Worm (Caenorhabditis elegans) whole organism, early embryonic: Measurements from ENCODE around the gene bgnt-1.5.

ENCODE experiments used
- B0310.2 ChIP-seq: sonication (generic microtip); optimal IDR thresholded peaks from 2 replicates; lab custom pipeline; 2016; ENCODE audit warnings: mild to moderate bottlenecking, missing genetic modification characterization, missing compliant biosample characterization
- F13C5.2 ChIP-seq: sonication (generic microtip); optimal IDR thresholded peaks from 2 replicates; lab custom pipeline; 2017; ENCODE audit warnings: mild to moderate bottlenecking, missing genetic modification characterization, inconsistent platforms, missing compliant biosample characterization
- aly-1 ChIP-seq: sonication (generic microtip); optimal IDR thresholded peaks from 2 replicates; lab custom pipeline; 2016; ENCODE audit warnings: missing genetic modification characterization, missing compliant biosample characterization
- ama-1 ChIP-seq: fragments of 150-350 bp; optimal IDR thresholded peaks from 2 replicates; lab custom pipeline; 2014
- ceh-13 ChIP-seq: fragments of 200-800 bp; sonication (Bioruptor generic); optimal IDR thresholded peaks from 2 replicates; lab custom pipeline; 2018; ENCODE audit warnings: mild to moderate bottlenecking, missing genetic modification characterization, missing compliant biosample characterization
- ceh-36 ChIP-seq: sonication (generic microtip); optimal IDR thresholded peaks from 2 replicates; lab custom pipeline; 2016; ENCODE audit warnings: missing genetic modification characterization, inconsistent platforms, missing compliant biosample characterization
- ets-7 ChIP-seq: sonication (generic microtip); optimal IDR thresholded peaks from 2 replicates; lab custom pipeline; 2016; ENCODE audit warnings: missing genotype, missing genetic modification characterization, missing compliant biosample characterization
- flt-1 ChIP-seq: fragments of 200-800 bp; sonication (Bioruptor generic); IDR thresholded peaks from 2 replicates; pipeline ENCODE4 v1.3.6; 2022; ENCODE audit warnings: missing genetic modification characterization, missing compliant biosample characterization
- hmbx-1 ChIP-seq: sonication (generic microtip); optimal IDR thresholded peaks from 2 replicates; lab custom pipeline; 2016; ENCODE audit warnings: mild to moderate bottlenecking, missing genetic modification characterization, missing compliant biosample characterization
- hmg-4 ChIP-seq: fragments of 200-800 bp; sonication (Bioruptor generic); optimal IDR thresholded peaks from 2 replicates; lab custom pipeline; 2018; ENCODE audit warnings: mild to moderate bottlenecking, missing genetic modification characterization, missing compliant biosample characterization
- hnd-1 ChIP-seq: sonication (generic microtip); optimal IDR thresholded peaks from 2 replicates; lab custom pipeline; 2016; ENCODE audit warnings: missing genetic modification characterization, missing compliant biosample characterization
- pes-1 ChIP-seq: fragments of 200-800 bp; sonication (Bioruptor generic); IDR thresholded peaks from 2 replicates; pipeline ENCODE4 v1.3.6; 2022; ENCODE audit warnings: missing genetic modification reagents, missing genetic modification characterization, missing compliant biosample characterization
- scrt-1 ChIP-seq: fragments of 200-800 bp; sonication (Bioruptor generic); IDR thresholded peaks from 2 replicates; pipeline ENCODE4 v1.3.6; 2022; ENCODE audit warnings: missing genetic modification characterization, missing compliant biosample characterization
- sea-1 ChIP-seq: fragments of 200-800 bp; sonication (Bioruptor generic); conservative IDR thresholded peaks from 2 replicates; pipeline ENCODE4 v1.3.6; 2022; ENCODE audit warnings: missing genetic modification characterization, missing compliant biosample characterization
- tbx-11 ChIP-seq: fragments of 200-800 bp; sonication (Bioruptor generic); IDR thresholded peaks from 2 replicates; pipeline ENCODE4 v1.3.6; 2022; ENCODE audit warnings: missing genetic modification characterization, missing compliant biosample characterization
- tbx-37 ChIP-seq: fragments of 200-800 bp; sonication (Bioruptor generic); conservative IDR thresholded peaks from 2 replicates; pipeline ENCODE4 v1.3.6; 2022; ENCODE audit warnings: missing genetic modification reagents, missing genetic modification characterization, missing compliant biosample characterization
- tra-4 ChIP-seq: sonication (generic microtip); optimal IDR thresholded peaks from 2 replicates; lab custom pipeline; 2017; ENCODE audit warnings: missing genetic modification characterization, missing compliant biosample characterization

Gene bgnt-1.5

DNA sequence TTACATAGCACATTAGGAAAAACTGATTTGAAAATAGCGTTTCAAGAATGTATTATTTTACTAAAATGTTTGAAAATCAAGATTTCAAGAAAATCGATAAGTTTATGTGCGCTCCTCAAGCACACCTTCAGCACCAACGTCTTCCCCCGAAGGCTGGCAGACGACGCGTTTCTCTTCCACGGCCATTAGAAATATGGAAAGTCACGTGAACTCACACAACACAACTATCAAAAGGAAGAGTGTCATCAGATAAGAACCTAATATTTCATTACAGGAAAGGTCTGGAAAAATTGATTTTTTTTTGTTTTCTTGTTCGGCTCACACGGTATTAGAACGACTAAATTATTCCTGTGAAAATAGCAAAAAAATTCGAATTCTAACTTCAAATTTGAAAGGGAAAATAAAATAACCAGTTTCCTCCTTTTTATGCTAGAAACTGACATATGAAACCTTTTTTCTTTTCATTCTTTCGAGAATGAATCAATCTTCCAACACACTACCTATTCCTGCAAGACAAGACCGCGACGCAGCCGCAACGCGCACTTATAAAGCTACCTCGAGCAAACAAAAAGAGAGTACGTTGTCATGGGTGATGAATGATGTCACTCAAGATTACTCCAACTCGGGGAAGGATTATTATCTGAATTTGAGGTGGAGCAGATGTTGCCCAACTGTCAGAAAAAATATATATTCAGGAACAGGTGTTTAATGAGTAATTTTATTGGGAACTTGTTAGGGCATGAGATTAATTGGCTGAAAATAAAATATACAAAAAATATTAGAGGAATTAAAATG is 6.9 kb downstream of the bgnt-1.5 start:
- TF ChIP-seq hnd-1 (tag; lab: Kevin White, UChicago) = no peak
- no peak for TF ChIP-seq tra-4 (tag; lab: Kevin White, UChicago)
- TF ChIP-seq sea-1 = no peak
- TF ChIP-seq ets-7 (tag; lab: Kevin White, UChicago) = no peak
- TF ChIP-seq tbx-11 (GFP tag; lab: Robert Waterston, UW) = no peak
- TF ChIP-seq ceh-36 (tag; lab: Kevin White, UChicago) = peak; percentile 5
- no peak for TF ChIP-seq hmbx-1

DNA sequence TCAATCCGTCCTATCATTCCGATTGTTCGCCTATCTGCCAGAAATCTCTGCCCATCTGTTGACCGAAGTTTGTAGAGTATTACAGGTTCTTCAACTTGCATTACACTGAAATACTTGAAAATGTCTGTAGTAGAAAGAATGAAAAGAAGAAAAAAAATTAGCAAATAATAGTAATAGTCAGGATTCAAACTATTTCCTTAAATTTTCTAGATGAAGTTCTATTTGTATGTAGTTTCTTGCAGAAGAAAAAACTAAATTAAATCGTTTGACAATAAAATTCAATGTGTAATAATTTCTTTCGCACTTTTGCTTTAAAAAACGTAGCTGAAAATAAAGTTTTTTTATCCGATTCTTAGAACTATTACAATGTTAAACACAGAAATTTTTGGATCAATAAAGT is 7.6 kb downstream of the bgnt-1.5 start, which contains the start of gene skr-19:
skr-19 (minus strand) TSS at position 101 of the 400 bp plus-strand sequence.
- no peak for TF ChIP-seq tbx-37 (GFP tag; lab: Robert Waterston, UW)
- no peak for TF ChIP-seq B0310.2 (tag; lab: Kevin White, UChicago)
- TF ChIP-seq ets-7 (tag; lab: Kevin White, UChicago) = no peak
- TF ChIP-seq F13C5.2 = no peak
- no peak for TF ChIP-seq flt-1 (GFP tag; lab: Robert Waterston, UW)

DNA sequence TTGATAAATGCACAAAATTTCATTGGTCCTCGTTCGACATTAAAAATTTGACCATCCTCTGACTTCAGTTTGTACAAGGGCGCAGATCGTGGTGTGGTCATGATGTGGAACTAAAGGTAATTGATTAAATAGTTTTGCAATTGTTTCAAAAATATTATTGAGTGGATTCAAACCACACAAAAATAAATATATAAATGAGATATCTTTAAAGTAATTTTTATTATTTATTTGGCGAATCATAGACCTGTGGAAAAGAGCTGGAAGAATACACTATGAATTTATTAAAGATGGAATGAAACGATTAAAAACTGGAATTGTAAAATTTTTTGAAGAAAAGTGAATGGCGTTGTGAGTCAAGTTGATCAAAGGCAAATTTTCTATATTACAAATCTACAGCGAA is 8.7 kb downstream of the bgnt-1.5 start, which contains the start of gene skr-20:
skr-20 (minus strand) TSS at position 101 of the 400 bp plus-strand sequence.
- TF ChIP-seq flt-1 (GFP tag; lab: Robert Waterston, UW) = no peak
- no peak for TF ChIP-seq ceh-36 (tag; lab: Kevin White, UChicago)
- TF ChIP-seq sea-1 = no peak
- no peak for TF ChIP-seq pes-1 (GFP tag; lab: Robert Waterston, UW)
- no peak for TF ChIP-seq tra-4 (tag; lab: Kevin White, UChicago)

DNA sequence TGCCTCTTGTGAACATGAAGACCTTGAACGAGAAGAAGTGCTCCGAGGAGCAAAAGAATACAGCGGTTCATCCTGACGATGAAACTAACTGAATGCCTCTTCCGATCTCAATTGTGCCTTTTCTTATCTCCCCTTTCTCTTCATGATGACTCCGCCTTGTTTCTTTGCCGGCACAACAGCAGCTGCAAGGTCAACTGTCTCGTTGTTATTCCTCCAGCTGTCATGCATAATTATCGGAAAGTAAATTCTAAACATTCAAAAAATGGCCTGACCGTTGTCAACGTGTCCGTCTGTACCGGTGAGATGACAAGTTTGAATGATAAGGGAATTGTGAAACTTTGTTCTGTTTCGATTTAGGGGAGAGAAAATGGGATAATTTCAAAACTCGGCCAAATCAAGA is 10.8 kb downstream of the bgnt-1.5 start, which contains the start of gene asp-4:
asp-4 (minus strand) TSS at position 106 of the 400 bp plus-strand sequence.
- TF ChIP-seq scrt-1 (no peak), B0310.2 (tag; lab: Kevin White, UChicago) (no peak), tra-4 (tag; lab: Kevin White, UChicago) (no peak)

DNA sequence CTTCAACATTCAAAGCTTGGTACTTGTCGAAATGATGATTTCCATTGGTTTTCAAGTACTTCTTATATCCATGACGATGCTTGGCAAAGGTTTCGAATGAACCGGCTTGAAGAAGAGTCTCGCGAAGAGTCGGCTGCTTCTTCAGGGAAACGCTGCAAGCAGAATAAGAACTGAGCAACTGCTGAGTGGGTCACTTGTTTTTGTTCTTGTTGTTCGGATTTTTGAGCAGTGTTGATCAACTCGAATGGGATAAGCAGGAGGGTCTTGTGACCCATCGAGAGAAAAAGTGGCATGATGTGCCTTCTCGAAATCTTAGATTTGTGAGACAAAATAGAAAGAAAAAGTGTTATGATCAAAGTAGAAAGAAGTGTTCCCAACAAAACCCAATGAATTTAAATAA is 11.6 kb downstream of the bgnt-1.5 start:
- no peak for TF ChIP-seq hmbx-1

DNA sequence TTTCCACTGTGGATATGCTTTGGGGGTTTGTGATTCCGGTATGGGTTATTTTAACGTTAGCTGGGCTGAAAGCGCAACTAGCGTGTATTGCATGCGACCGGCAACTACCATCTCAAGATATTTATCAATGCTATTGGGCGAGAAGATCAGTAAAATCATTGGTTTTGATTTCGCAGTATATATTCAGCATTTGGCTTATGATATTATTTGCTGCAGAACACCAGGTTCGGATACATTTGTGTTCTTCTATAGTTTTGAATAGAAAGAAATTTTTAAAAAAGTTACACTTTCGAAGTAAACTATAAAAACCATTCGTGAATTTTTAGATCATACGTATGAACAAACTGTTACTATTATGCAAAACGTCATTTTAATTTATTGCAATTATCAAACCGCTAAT is 14.2 kb downstream of the bgnt-1.5 start:
- no peak for TF ChIP-seq F13C5.2
- TF ChIP-seq pes-1 (GFP tag; lab: Robert Waterston, UW) = no peak
- TF ChIP-seq tbx-11 (GFP tag; lab: Robert Waterston, UW) = no peak
- no peak for TF ChIP-seq ets-7 (tag; lab: Kevin White, UChicago)
- TF ChIP-seq hmg-4 = no peak
- no peak for TF ChIP-seq ceh-36 (tag; lab: Kevin White, UChicago)
- no peak for TF ChIP-seq tbx-37 (GFP tag; lab: Robert Waterston, UW)
- no peak for TF ChIP-seq ama-1 (lab: Kevin White, UChicago)
- no peak for TF ChIP-seq sea-1
- no peak for TF ChIP-seq hnd-1 (tag; lab: Kevin White, UChicago)

DNA sequence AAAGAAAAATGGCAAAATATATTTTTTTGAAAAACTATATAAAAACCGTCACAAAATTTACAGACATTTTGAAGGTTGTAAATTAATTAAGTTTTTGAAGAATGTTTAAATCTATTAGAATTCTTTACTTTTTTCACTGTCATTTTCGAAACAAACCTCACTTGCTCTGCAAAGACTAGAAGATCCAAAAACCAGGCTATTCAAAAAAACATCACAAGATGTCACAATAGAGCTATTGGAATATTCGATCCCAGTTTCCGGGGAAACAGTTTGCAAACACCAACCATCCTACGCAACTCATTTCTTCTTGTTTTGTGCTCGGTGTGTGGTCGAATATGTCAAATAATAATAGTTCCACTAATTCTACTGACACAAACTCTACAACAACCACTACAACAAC is 15.4 kb downstream of the bgnt-1.5 start, which contains the start of gene R12H7.4:
R12H7.4 (plus strand) TSS at position 301 of the 400 bp plus-strand sequence.
- TF ChIP-seq tbx-37 (GFP tag; lab: Robert Waterston, UW) (no peak), tbx-11 (GFP tag; lab: Robert Waterston, UW) (no peak), F13C5.2 (no peak), hmg-4 (no peak), ama-1 (lab: Kevin White, UChicago) (no peak), sea-1 (no peak), aly-1 (tag; lab: Kevin White, UChicago) (no peak), ceh-13 (no peak)

DNA sequence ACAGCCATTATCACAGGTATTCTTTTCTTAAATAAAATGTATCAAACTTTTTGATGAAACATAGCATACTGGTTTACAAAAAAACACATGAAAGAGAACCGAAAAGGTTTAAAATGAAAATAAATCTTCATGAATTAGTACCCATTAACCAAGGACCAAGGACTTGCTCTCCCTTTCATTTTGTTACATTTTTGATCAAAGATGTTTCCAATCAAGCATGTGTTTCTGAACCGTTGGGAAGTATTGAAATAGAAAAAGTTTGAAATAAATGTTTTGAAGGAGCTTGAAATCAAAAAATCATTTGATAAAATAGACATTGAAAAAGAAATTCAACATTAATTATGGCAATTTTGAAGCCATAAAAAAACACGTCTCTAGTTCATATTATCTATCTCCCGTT is 19.6 kb downstream of the bgnt-1.5 start:
- TF ChIP-seq scrt-1 = no peak
- TF ChIP-seq aly-1 (tag; lab: Kevin White, UChicago) = no peak
- no peak for TF ChIP-seq tbx-37 (GFP tag; lab: Robert Waterston, UW)
- TF ChIP-seq ama-1 (lab: Kevin White, UChicago) = no peak
- TF ChIP-seq B0310.2 (tag; lab: Kevin White, UChicago) = no peak
- TF ChIP-seq pes-1 (GFP tag; lab: Robert Waterston, UW) = no peak
- TF ChIP-seq ceh-36 (tag; lab: Kevin White, UChicago) = no peak
- no peak for TF ChIP-seq ceh-13
- no peak for TF ChIP-seq hmbx-1
- no peak for TF ChIP-seq ets-7 (tag; lab: Kevin White, UChicago)
- TF ChIP-seq hmg-4 = no peak
- no peak for TF ChIP-seq F13C5.2

DNA sequence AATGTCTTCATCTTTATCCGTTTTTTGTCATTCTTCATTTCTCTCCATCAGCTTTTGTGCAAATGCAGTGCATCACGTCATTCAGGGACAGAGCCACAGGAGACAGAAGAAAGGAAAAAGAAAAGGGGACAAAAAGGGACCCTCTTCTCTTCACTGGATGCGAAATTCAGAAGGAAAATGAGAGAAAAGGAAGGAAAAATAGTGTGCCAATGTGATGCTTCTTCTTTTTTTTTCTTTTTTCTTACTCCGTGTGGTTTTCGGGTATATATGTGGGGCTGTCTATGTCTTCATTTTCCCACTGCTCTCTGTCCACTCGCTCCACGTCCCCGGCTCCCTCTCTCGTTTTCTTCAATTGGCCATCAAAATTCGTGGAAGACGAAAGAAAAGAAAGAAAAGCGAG is 21.7 kb downstream of the bgnt-1.5 start:
- TF ChIP-seq ceh-36 (tag; lab: Kevin White, UChicago) (no peak), tbx-37 (GFP tag; lab: Robert Waterston, UW) (no peak), hmg-4 (no peak), B0310.2 (tag; lab: Kevin White, UChicago) (no peak), ceh-13 (no peak), scrt-1 (no peak), pes-1 (GFP tag; lab: Robert Waterston, UW) (no peak), hmbx-1 (no peak), flt-1 (GFP tag; lab: Robert Waterston, UW) (no peak), ama-1 (lab: Kevin White, UChicago) (no peak), ets-7 (tag; lab: Kevin White, UChicago) (no peak), tbx-11 (GFP tag; lab: Robert Waterston, UW) (no peak), aly-1 (tag; lab: Kevin White, UChicago) (no peak), sea-1 (no peak), hnd-1 (tag; lab: Kevin White, UChicago) (no peak), tra-4 (tag; lab: Kevin White, UChicago) (no peak), F13C5.2 (no peak)
